Worm (Caenorhabditis elegans): ENCODE measurements around the gene C27H6.8.

The C27H6.8 gene

ce11 chrV:9944093-9944492 lies 43.5 kb downstream of the C27H6.8 start, which contains the start of gene sre-28:
TSS of gene sre-28 (plus strand) at chrV:9944393.
- no peak for TF ChIP-seq ceh-43 (GFP tag; optimal IDR thresholded peaks at IDR 0.05)
- no peak for TF ChIP-seq sem-2 (GFP tag; optimal IDR thresholded peaks at IDR 0.05)
- TF ChIP-seq hlh-1 (tag; optimal IDR thresholded peaks at IDR 0.05): no peak
- TF ChIP-seq M03D4.4 (tag; optimal IDR thresholded peaks at IDR 0.05): no peak
- no peak for TF ChIP-seq elt-3 (tag; optimal IDR thresholded peaks at IDR 0.05)
- TF ChIP-seq nhr-237 (tag; optimal IDR thresholded peaks at IDR 0.05): no peak
- TF ChIP-seq cnd-1 (tag; optimal IDR thresholded peaks at IDR 0.05): no peak
- no peak for TF ChIP-seq blmp-1 (tag; optimal IDR thresholded peaks at IDR 0.05)
- TF ChIP-seq lin-32 (GFP tag; optimal IDR thresholded peaks at IDR 0.05): no peak
- no peak for TF ChIP-seq mab-5 (tag; optimal IDR thresholded peaks at IDR 0.05)
- TF ChIP-seq ces-1 (GFP tag; optimal IDR thresholded peaks at IDR 0.05): no peak
- no peak for TF ChIP-seq nhr-2 (tag; optimal IDR thresholded peaks at IDR 0.05)
- no peak for TF ChIP-seq ham-2 (GFP tag; optimal IDR thresholded peaks at IDR 0.05)

ce11 chrV:9943039-9943438 lies 44.5 kb downstream of the C27H6.8 start, which contains the start of gene fipr-12:
TSS of gene fipr-12 (plus strand) at chrV:9943339.
- no peak for TF ChIP-seq nhr-76 (tag; optimal IDR thresholded peaks at IDR 0.05)
- TF ChIP-seq ztf-11 (tag; optimal IDR thresholded peaks at IDR 0.05): no peak
- TF ChIP-seq nhr-237 (tag; optimal IDR thresholded peaks at IDR 0.05): no peak
- no peak for TF ChIP-seq ham-2 (GFP tag; optimal IDR thresholded peaks at IDR 0.05)

- TF ChIP-seq M03D4.4 (tag; optimal IDR thresholded peaks at IDR 0.05) (no peak), zip-8 (tag; optimal IDR thresholded peaks at IDR 0.05) (no peak), ztf-11 (tag; optimal IDR thresholded peaks at IDR 0.05) (no peak), nhr-76 (tag; optimal IDR thresholded peaks at IDR 0.05) (no peak), mls-2 (tag; optimal IDR thresholded peaks at IDR 0.05) (no peak), ceh-83 (GFP tag; optimal IDR thresholded peaks at IDR 0.05) (no peak), ces-1 (GFP tag; optimal IDR thresholded peaks at IDR 0.05) (no peak), sptf-1 (tag; optimal IDR thresholded peaks at IDR 0.05) (no peak), nhr-12 (tag; optimal IDR thresholded peaks at IDR 0.05) (no peak), elt-1 (tag; optimal IDR thresholded peaks at IDR 0.05; ENCODE audit: borderline replicate concordance, insufficient read depth) (no peak), lin-32 (GFP tag; optimal IDR thresholded peaks at IDR 0.05) (no peak), ceh-39 (tag; optimal IDR thresholded peaks at IDR 0.05) (no peak), unc-120 (tag; optimal IDR thresholded peaks at IDR 0.05; ENCODE audit: poor library complexity, severe bottlenecking) (no peak), tbx-8 (GFP tag; optimal IDR thresholded peaks at IDR 0.05) (no peak), nhr-28 (tag; optimal IDR thresholded peaks at IDR 0.05) (no peak), unc-62 (GFP tag; optimal IDR thresholded peaks at IDR 0.05) (no peak)
These were observed 50.2 kb downstream of the C27H6.8 start, which contains the start of gene srj-33 for ce11 chrV:9937435-9937834. TSS of gene srj-33 (minus strand) at chrV:9937535.

Data from whole organism, mixed stage, embryonic.